Worm (Caenorhabditis elegans) whole organism, L4 larva: Measurements from ENCODE around the gene rcan-1.

Experiments used
- F26F4.8 ChIP-seq: fragments of 200-800 bp; sonication (Bioruptor generic); conservative IDR thresholded peaks from 2 replicates; pipeline ENCODE4 v1.3.6; 2022; ENCODE audit warnings: missing genetic modification characterization, missing compliant biosample characterization
- F37D6.2 ChIP-seq: sonication (generic microtip); optimal IDR thresholded peaks from 2 replicates; lab custom pipeline; 2016; ENCODE audit warnings: mild to moderate bottlenecking, missing genetic modification characterization, missing compliant biosample characterization
- F49E8.2 ChIP-seq: sonication (generic microtip); optimal IDR thresholded peaks from 2 replicates; lab custom pipeline; 2016; ENCODE audit warnings: missing compliant biosample characterization, mild to moderate bottlenecking, missing genetic modification characterization, borderline replicate concordance
- Y48G9A.11 ChIP-seq: fragments of 200-800 bp; sonication (Bioruptor generic); IDR thresholded peaks from 2 replicates; pipeline ENCODE4 v1.3.6; 2022; ENCODE audit warnings: missing genetic modification reagents, missing genetic modification characterization, missing compliant biosample characterization
- Y5F2A.4 ChIP-seq: fragments of 200-800 bp; sonication (Bioruptor generic); optimal IDR thresholded peaks from 2 replicates; lab custom pipeline; 2018; ENCODE audit warnings: mild to moderate bottlenecking, missing genetic modification characterization, missing compliant biosample characterization
- aha-1 ChIP-seq: fragments of 150-350 bp; peaks from one replicate; lab custom pipeline; 2014; ENCODE audit warnings: missing biosample characterization, missing genetic modification characterization
- arid-1 ChIP-seq: fragments of 200-800 bp; sonication (Bioruptor generic); conservative IDR thresholded peaks from 2 replicates; pipeline ENCODE4 v1.3.6; 2022; ENCODE audit warnings: missing genetic modification reagents, missing genetic modification characterization, missing compliant biosample characterization
- ceh-28 ChIP-seq: fragments of 150-350 bp; optimal IDR thresholded peaks from 2 replicates; lab custom pipeline; 2014; ENCODE audit warnings: missing biosample characterization, missing genetic modification reagents, missing genetic modification characterization
- ceh-32 ChIP-seq: sonication (generic microtip); optimal IDR thresholded peaks from 2 replicates; lab custom pipeline; 2016; ENCODE audit warnings: mild to moderate bottlenecking, missing genetic modification characterization, missing compliant biosample characterization; ENCODE audit not compliant: poor library complexity
- ces-1 ChIP-seq: fragments of 150-350 bp; sonication (generic microtip); optimal IDR thresholded peaks from 4 replicates; lab custom pipeline; 2014; ENCODE audit warnings: missing biosample characterization, missing genetic modification reagents, missing genetic modification characterization
- ctbp-1 ChIP-seq: fragments of 200-800 bp; sonication (Bioruptor generic); IDR thresholded peaks from 2 replicates; pipeline ENCODE4 v1.3.6; 2022; ENCODE audit warnings: missing genetic modification reagents, missing genetic modification characterization, missing compliant biosample characterization
- daf-12 ChIP-seq: fragments of 150-350 bp; optimal IDR thresholded peaks from 2 replicates; lab custom pipeline; 2014; ENCODE audit warnings: missing biosample characterization, missing genetic modification reagents, missing genetic modification characterization
- daf-16 ChIP-seq, 3 experiments: sonication (generic microtip); optimal IDR thresholded peaks; 2 replicates each; lab custom pipeline; 2016 to 2017; ENCODE audit warnings: missing genetic modification characterization in 3 of 3, missing genetic modification reagents in 3 of 3, mild to moderate bottlenecking in 2 of 3, missing compliant biosample characterization in 2 of 3, missing biosample characterization in 1 of 3, moderate library complexity in 1 of 3
- dmd-8 ChIP-seq: fragments of 200-800 bp; sonication (Bioruptor generic); IDR thresholded peaks from 2 replicates; pipeline ENCODE4 v1.3.6; 2022; ENCODE audit warnings: missing genetic modification characterization, missing compliant biosample characterization
- dmd-9 ChIP-seq: fragments of 200-800 bp; sonication (Bioruptor generic); IDR thresholded peaks from 2 replicates; pipeline ENCODE4 v1.3.6; 2022; ENCODE audit warnings: missing genetic modification reagents, missing genetic modification characterization, missing compliant biosample characterization
- dpl-1 ChIP-seq: fragments of 150-350 bp; optimal IDR thresholded peaks from 2 replicates; lab custom pipeline; 2014; ENCODE audit warnings: missing biosample characterization, missing genetic modification reagents, missing genetic modification characterization
- duxl-1 ChIP-seq: sonication (generic microtip); optimal IDR thresholded peaks from 2 replicates; lab custom pipeline; 2016; ENCODE audit warnings: mild to moderate bottlenecking, missing genetic modification characterization, moderate library complexity, missing compliant biosample characterization; ENCODE audit not compliant: poor library complexity
- egl-27 ChIP-seq: sonication (generic microtip); optimal IDR thresholded peaks from 3 replicates; lab custom pipeline; 2017; ENCODE audit warnings: missing biosample characterization, missing genetic modification reagents, missing genetic modification characterization
- gei-8 ChIP-seq: fragments of 200-800 bp; sonication (Bioruptor generic); optimal IDR thresholded peaks from 2 replicates; lab custom pipeline; 2018; ENCODE audit warnings: mild to moderate bottlenecking, missing genetic modification characterization, missing compliant biosample characterization
- hlh-30 ChIP-seq: sonication (generic microtip); optimal IDR thresholded peaks from 2 replicates; lab custom pipeline; 2017; ENCODE audit warnings: antibody characterized with exemption, mild to moderate bottlenecking, missing genetic modification characterization, missing compliant biosample characterization; ENCODE audit not compliant: insufficient read depth
- lin-29 ChIP-seq: fragments of 200-800 bp; sonication (Bioruptor generic); IDR thresholded peaks from 2 replicates; pipeline ENCODE4 v1.3.6; 2022; ENCODE audit warnings: missing genetic modification reagents, missing genetic modification characterization, missing compliant biosample characterization
- lin-38 ChIP-seq: fragments of 200-800 bp; sonication (Bioruptor generic); IDR thresholded peaks from 2 replicates; pipeline ENCODE4 v1.3.6; 2022; ENCODE audit warnings: missing genetic modification reagents, missing genetic modification characterization, missing compliant biosample characterization
- lir-3 ChIP-seq: sonication (generic microtip); optimal IDR thresholded peaks from 2 replicates; lab custom pipeline; 2016; ENCODE audit warnings: mild to moderate bottlenecking, missing genetic modification characterization, missing compliant biosample characterization
- madf-9 ChIP-seq: fragments of 200-800 bp; sonication (Bioruptor generic); conservative IDR thresholded peaks from 2 replicates; pipeline ENCODE4 v1.3.6; 2022; ENCODE audit warnings: missing genetic modification reagents, missing genetic modification characterization, missing compliant biosample characterization
- mdt-29 ChIP-seq: fragments of 200-800 bp; sonication (Bioruptor generic); IDR thresholded peaks from 2 replicates; pipeline ENCODE4 v1.3.6; 2022; ENCODE audit warnings: missing genetic modification reagents, missing genetic modification characterization, missing compliant biosample characterization
- mes-2 ChIP-seq: sonication (generic microtip); optimal IDR thresholded peaks from 2 replicates; lab custom pipeline; 2016; ENCODE audit warnings: missing genotype, mild to moderate bottlenecking, missing genetic modification characterization, missing compliant biosample characterization; ENCODE audit not compliant: poor library complexity, severe bottlenecking
- nhr-10 ChIP-seq: fragments of 150-350 bp; optimal IDR thresholded peaks from 2 replicates; lab custom pipeline; 2014; ENCODE audit warnings: missing biosample characterization, missing genetic modification characterization
- nhr-111 ChIP-seq: fragments of 200-800 bp; sonication (Bioruptor generic); optimal IDR thresholded peaks from 2 replicates; lab custom pipeline; 2018; ENCODE audit warnings: mild to moderate bottlenecking, missing genetic modification characterization, missing compliant biosample characterization
- nhr-237 ChIP-seq: sonication (generic microtip); optimal IDR thresholded peaks from 2 replicates; lab custom pipeline; 2017; ENCODE audit warnings: missing biosample characterization, missing genetic modification characterization
- nhr-25 ChIP-seq: sonication (generic microtip); optimal IDR thresholded peaks from 2 replicates; lab custom pipeline; 2017; ENCODE audit warnings: missing genetic modification characterization, mild to moderate bottlenecking, missing compliant biosample characterization, antibody characterized with exemption, moderate library complexity, borderline replicate concordance; ENCODE audit not compliant: insufficient read depth
- nhr-28 ChIP-seq: fragments of 150-350 bp; optimal IDR thresholded peaks from 2 replicates; lab custom pipeline; 2014; ENCODE audit warnings: missing biosample characterization, missing genetic modification characterization
- nhr-41 ChIP-seq: fragments of 200-800 bp; sonication (Bioruptor generic); IDR thresholded peaks from 2 replicates; pipeline ENCODE4 v1.3.6; 2022; ENCODE audit warnings: missing genetic modification reagents, missing genetic modification characterization, missing compliant biosample characterization
- nhr-48 ChIP-seq: sonication (generic microtip); optimal IDR thresholded peaks from 2 replicates; lab custom pipeline; 2016; ENCODE audit warnings: mild to moderate bottlenecking, missing genetic modification characterization, missing compliant biosample characterization
- nhr-6 ChIP-seq: fragments of 150-350 bp; optimal IDR thresholded peaks from 2 replicates; lab custom pipeline; 2014; ENCODE audit warnings: missing biosample characterization, missing genetic modification characterization
- nhr-76 ChIP-seq: fragments of 150-350 bp; optimal IDR thresholded peaks from 2 replicates; lab custom pipeline; 2014; ENCODE audit warnings: missing biosample characterization, missing genetic modification characterization
- pha-4 ChIP-seq, 2 experiments: fragments of 150-350 bp in 1 of 2; fragments of 200-800 bp in 1 of 2; sonication (Bioruptor generic) in 1 of 2; IDR thresholded peaks in 1 of 2; optimal IDR thresholded peaks in 1 of 2; 2 replicates each; pipeline versions ENCODE4 v1.3.6 to Lab custom; 2014 to 2022; ENCODE audit warnings: missing genetic modification characterization in 2 of 2, missing genetic modification reagents in 2 of 2, missing biosample characterization in 1 of 2, missing compliant biosample characterization in 1 of 2
- rbr-2 ChIP-seq: sonication (generic microtip); optimal IDR thresholded peaks from 2 replicates; lab custom pipeline; 2016; ENCODE audit warnings: missing genotype, missing genetic modification characterization, missing compliant biosample characterization
- saeg-2 ChIP-seq: fragments of 200-800 bp; sonication (Bioruptor generic); IDR thresholded peaks from 2 replicates; pipeline ENCODE4 v1.3.6; 2022; ENCODE audit warnings: missing genetic modification reagents, missing genetic modification characterization, missing compliant biosample characterization
- sdz-12 ChIP-seq: fragments of 200-800 bp; sonication (Bioruptor generic); optimal IDR thresholded peaks from 2 replicates; lab custom pipeline; 2018; ENCODE audit warnings: mild to moderate bottlenecking, missing genetic modification characterization, missing compliant biosample characterization
- snpc-1.2 ChIP-seq: fragments of 200-800 bp; sonication (Bioruptor generic); IDR thresholded peaks from 2 replicates; pipeline ENCODE4 v1.3.6; 2022; ENCODE audit warnings: missing genetic modification reagents, missing genetic modification characterization, missing compliant biosample characterization
- snpc-4 ChIP-seq: fragments of 150-350 bp; optimal IDR thresholded peaks from 2 replicates; lab custom pipeline; 2014; ENCODE audit warnings: missing biosample characterization, missing genetic modification characterization
- unc-130 ChIP-seq: sonication (generic microtip); optimal IDR thresholded peaks from 2 replicates; lab custom pipeline; 2016; ENCODE audit warnings: missing genetic modification reagents, missing genetic modification characterization, missing compliant biosample characterization
- zip-11 ChIP-seq: fragments of 200-800 bp; sonication (Bioruptor generic); IDR thresholded peaks from 2 replicates; pipeline ENCODE4 v1.3.6; 2022; ENCODE audit warnings: missing genetic modification characterization, missing compliant biosample characterization
- ztf-11 ChIP-seq: fragments of 150-350 bp; optimal IDR thresholded peaks from 2 replicates; lab custom pipeline; 2014; ENCODE audit warnings: missing biosample characterization, missing genetic modification characterization
- ztf-7 ChIP-seq: fragments of 150-350 bp; optimal IDR thresholded peaks from 2 replicates; lab custom pipeline; 2014; ENCODE audit warnings: missing biosample characterization, missing genetic modification characterization

rcan-1 gene

DNA sequence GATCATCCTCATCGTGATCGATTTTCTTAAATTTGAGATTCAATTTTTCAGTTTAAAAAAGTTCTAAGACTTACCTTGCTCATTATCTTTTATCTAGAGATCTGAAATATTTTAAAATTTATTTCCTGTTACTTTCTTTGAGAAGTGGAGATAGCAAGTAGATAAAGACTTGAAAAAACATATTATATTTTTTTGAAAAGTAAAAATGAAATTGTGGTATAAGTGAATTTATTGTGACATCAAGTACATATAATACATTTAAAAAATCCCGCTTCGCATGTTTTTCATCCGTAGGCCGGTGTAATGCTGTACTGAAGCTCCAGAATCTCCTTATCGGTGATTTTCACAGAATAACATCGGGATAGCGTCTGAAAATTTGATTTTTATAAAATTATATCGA lies 13.4 kb upstream of the rcan-1 start, which contains the start of gene B0336.7:
B0336.7 (minus strand) TSS at position 101 of the 400 bp plus-strand sequence.
- no peak for TF ChIP-seq ztf-7 (tag; lab: Kevin White, UChicago)
- TF ChIP-seq daf-16 (GFP tag; optimal IDR thresholded peaks at IDR 0.05; lab: Kevin White, UChicago): no peak
- no peak for TF ChIP-seq daf-16 (tag; optimal IDR thresholded peaks at IDR 0.05; lab: Kevin White, UChicago)
- no peak for TF ChIP-seq ceh-32 (tag; lab: Kevin White, UChicago)
- no peak for TF ChIP-seq lin-29 (GFP tag; lab: Robert Waterston, UW)
- TF ChIP-seq aha-1 (tag; lab: Kevin White, UChicago): peak; percentile 27
- TF ChIP-seq mdt-29 (GFP tag; lab: Robert Waterston, UW): no peak
- TF ChIP-seq ctbp-1: no peak

DNA sequence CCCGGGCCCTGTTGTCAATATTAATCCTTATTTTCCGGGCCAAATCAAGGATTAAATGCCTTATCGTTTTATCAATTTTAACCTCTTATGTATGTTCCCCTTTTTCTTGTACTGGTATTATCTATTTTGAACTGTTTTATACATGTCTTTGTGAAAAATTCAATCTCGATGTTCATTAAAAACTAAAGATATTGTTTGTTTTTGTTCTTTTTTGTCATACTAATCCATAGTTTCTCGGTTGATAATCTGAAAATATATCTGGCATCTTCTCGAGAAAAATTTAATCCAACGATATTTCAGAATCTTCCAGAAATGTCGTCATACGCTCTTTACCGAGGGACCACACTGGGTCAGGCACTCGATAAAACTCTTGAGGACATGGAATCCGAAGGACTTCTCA lies 9.8 kb upstream of the rcan-1 start, which contains the start of gene B0336.13:
B0336.13 (plus strand) TSS at position 301 of the 400 bp plus-strand sequence.
- no peak for TF ChIP-seq nhr-237 (tag; lab: Kevin White, UChicago)
- TF ChIP-seq gei-8 (GFP tag; lab: Kevin White, UChicago): no peak
- TF ChIP-seq lir-3 (tag; lab: Kevin White, UChicago): no peak
- no peak for TF ChIP-seq duxl-1 (tag; lab: Kevin White, UChicago)
- no peak for TF ChIP-seq madf-9 (GFP tag; lab: Robert Waterston, UW)
- TF ChIP-seq arid-1: no peak
- TF ChIP-seq rbr-2 (tag; lab: Kevin White, UChicago): no peak
- TF ChIP-seq nhr-48 (tag; lab: Kevin White, UChicago): no peak
- no peak for TF ChIP-seq ztf-7 (tag; lab: Kevin White, UChicago)
- no peak for TF ChIP-seq nhr-28
- no peak for TF ChIP-seq Y5F2A.4 (GFP tag; lab: Kevin White, UChicago)
- no peak for TF ChIP-seq pha-4 (GFP tag; IDR thresholded peaks at IDR 0.05; lab: Robert Waterston, UW)
- TF ChIP-seq pha-4 (tag; optimal IDR thresholded peaks at IDR 0.05; lab: Kevin White, UChicago): no peak
- TF ChIP-seq ceh-28 (tag; lab: Kevin White, UChicago): no peak
- TF ChIP-seq saeg-2 (GFP tag; lab: Robert Waterston, UW): no peak
- no peak for TF ChIP-seq nhr-76 (tag; lab: Kevin White, UChicago)
- no peak for TF ChIP-seq aha-1 (tag; lab: Kevin White, UChicago)

DNA sequence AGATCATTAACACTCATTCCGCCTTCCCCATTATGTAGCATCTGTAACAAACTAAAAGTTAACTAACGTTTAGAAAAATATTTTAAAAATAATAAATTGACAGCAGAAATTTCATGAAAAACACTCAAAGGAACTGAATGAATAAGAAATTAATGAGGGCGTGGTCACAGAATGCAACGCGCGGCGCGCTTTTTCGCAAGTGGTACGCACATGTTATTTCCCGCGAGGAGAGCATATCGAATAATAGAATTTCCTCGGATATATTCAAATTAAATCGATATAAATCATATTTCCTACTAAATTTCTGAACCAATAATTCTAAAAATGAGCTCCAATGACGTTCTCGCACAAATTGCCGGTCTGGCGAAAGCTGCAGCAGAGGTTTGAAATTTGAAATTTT lies 8.8 kb upstream of the rcan-1 start, which contains the start of the genes abi-1 and arle-14:
abi-1 (minus strand) TSS at position 51 of the 400 bp plus-strand sequence.
arle-14 (plus strand) TSS at position 217 of the 400 bp plus-strand sequence.
- 0 out of 2 replicates have a peak, but pooled peaks have one; percentile 25 for TF ChIP-seq lin-38
- TF ChIP-seq snpc-4 (tag; lab: Kevin White, UChicago): no peak
- TF ChIP-seq F49E8.2 (tag; lab: Kevin White, UChicago): no peak
- no peak for TF ChIP-seq nhr-25 (tag; lab: Kevin White, UChicago)
- TF ChIP-seq pha-4 (GFP tag; IDR thresholded peaks at IDR 0.05; lab: Robert Waterston, UW): no peak
- TF ChIP-seq pha-4 (tag; optimal IDR thresholded peaks at IDR 0.05; lab: Kevin White, UChicago): no peak
- TF ChIP-seq hlh-30 (tag; lab: Kevin White, UChicago): peak; percentile 17
- no peak for TF ChIP-seq nhr-10 (tag; lab: Kevin White, UChicago)
- no peak for TF ChIP-seq F37D6.2 (tag; lab: Kevin White, UChicago)
- TF ChIP-seq nhr-41 (GFP tag; lab: Robert Waterston, UW): no peak
- peak; percentile 9 for TF ChIP-seq dpl-1 (GFP tag; lab: Kevin White, UChicago)
- TF ChIP-seq dmd-8 (GFP tag; lab: Robert Waterston, UW): no peak
- TF ChIP-seq daf-12 (tag; lab: Kevin White, UChicago): no peak
- no peak for TF ChIP-seq dmd-9 (GFP tag; lab: Robert Waterston, UW)
- no peak for TF ChIP-seq snpc-1.2
- TF ChIP-seq nhr-6 (tag; lab: Kevin White, UChicago): peak; percentile 12
- TF ChIP-seq ztf-7 (tag; lab: Kevin White, UChicago): no peak
- no peak for TF ChIP-seq ceh-32 (tag; lab: Kevin White, UChicago)
- TF ChIP-seq nhr-111: no peak
- no peak for TF ChIP-seq mdt-29 (GFP tag; lab: Robert Waterston, UW)
- TF ChIP-seq ces-1 (GFP tag; lab: Kevin White, UChicago): no peak
- TF ChIP-seq F26F4.8 (GFP tag; lab: Robert Waterston, UW): no peak
- TF ChIP-seq ztf-11 (tag; lab: Kevin White, UChicago): no peak
- no peak for TF ChIP-seq sdz-12 (GFP tag; lab: Kevin White, UChicago)
- no peak for TF ChIP-seq lin-29 (GFP tag; lab: Robert Waterston, UW)
- TF ChIP-seq unc-130 (GFP tag; lab: Kevin White, UChicago): no peak
- no peak for TF ChIP-seq zip-11
- TF ChIP-seq Y48G9A.11 (GFP tag; lab: Robert Waterston, UW): no peak
- TF ChIP-seq mes-2: peak; percentile 71
- TF ChIP-seq rbr-2 (tag; lab: Kevin White, UChicago): peak; percentile 13
- no peak for TF ChIP-seq egl-27
